Fruit fly (Drosophila melanogaster) whole organism, embryonic: Measurements from ENCODE around the gene CG31809.

Source experiments
- BEAF-32 ChIP-seq: fragments of 200-800 bp; sonication (Bioruptor generic); optimal IDR thresholded peaks from 3 replicates; lab custom pipeline; 2017; ENCODE audit warnings: missing biosample characterization, missing genetic modification characterization, mild to moderate bottlenecking, moderate library complexity, missing genetic modification reagents
- CG11504 ChIP-seq: fragments of 200-800 bp; sonication (Bioruptor generic); optimal IDR thresholded peaks from 3 replicates; lab custom pipeline; 2019; ENCODE audit warnings: missing biosample characterization, mild to moderate bottlenecking, missing genetic modification characterization, moderate library complexity
- CG12071 ChIP-seq: fragments of 200-800 bp; sonication (Bioruptor generic); optimal IDR thresholded peaks from 3 replicates; lab custom pipeline; 2018; ENCODE audit warnings: missing biosample characterization, mild to moderate bottlenecking, missing genetic modification characterization
- CG13123 ChIP-seq: fragments of 200-800 bp; sonication (Bioruptor generic); optimal IDR thresholded peaks from 2 replicates; lab custom pipeline; 2016; ENCODE audit warnings: missing biosample characterization, missing genetic modification characterization
- CG14710 ChIP-seq: fragments of 200-800 bp; sonication (Bioruptor generic); optimal IDR thresholded peaks from 3 replicates; lab custom pipeline; 2019; ENCODE audit warnings: missing biosample characterization, mild to moderate bottlenecking, missing genetic modification characterization, moderate library complexity
- CG15601 ChIP-seq: fragments of 200-800 bp; sonication (Bioruptor generic); optimal IDR thresholded peaks from 3 replicates; lab custom pipeline; 2019; ENCODE audit warnings: missing biosample characterization, mild to moderate bottlenecking, missing genetic modification characterization, moderate library complexity
- CG16813 ChIP-seq: fragments of 200-800 bp; sonication (Bioruptor generic); IDR thresholded peaks from 3 replicates; pipeline ENCODE4 v1.3.6; 2022; ENCODE audit warnings: missing biosample characterization, missing genetic modification characterization; ENCODE audit not compliant: partially characterized antibody
- CG1792 ChIP-seq: fragments of 200-800 bp; sonication (Bioruptor generic); optimal IDR thresholded peaks from 2 replicates; lab custom pipeline; 2016; ENCODE audit warnings: missing biosample characterization, missing genetic modification characterization
- CG2116 ChIP-seq: fragments of 200-800 bp; sonication (Bioruptor generic); optimal IDR thresholded peaks from 3 replicates; lab custom pipeline; 2018; ENCODE audit warnings: missing biosample characterization, mild to moderate bottlenecking, missing genetic modification characterization
- CG2129 ChIP-seq: fragments of 200-800 bp; sonication (Bioruptor generic); IDR thresholded peaks from 2 replicates; pipeline ENCODE4 v1.3.6; 2022; ENCODE audit warnings: missing biosample characterization, missing genetic modification characterization; ENCODE audit not compliant: partially characterized antibody
- CG2712 ChIP-seq: fragments of 200-800 bp; optimal IDR thresholded peaks from 3 replicates; lab custom pipeline; 2019; ENCODE audit warnings: missing biosample characterization, mild to moderate bottlenecking, missing genetic modification characterization, moderate library complexity
- CG31365 ChIP-seq: fragments of 200-800 bp; sonication (Bioruptor generic); optimal IDR thresholded peaks from 2 replicates; lab custom pipeline; 2018; ENCODE audit warnings: missing biosample characterization, mild to moderate bottlenecking, missing genetic modification characterization
- CG32767 ChIP-seq: fragments of 200-800 bp; sonication (Bioruptor generic); IDR thresholded peaks from 2 replicates; pipeline ENCODE4 v1.3.6; 2022; ENCODE audit warnings: missing biosample characterization, missing genetic modification characterization
- CG3838 ChIP-seq: fragments of 200-800 bp; sonication (Bioruptor generic); optimal IDR thresholded peaks from 3 replicates; lab custom pipeline; 2016; ENCODE audit warnings: missing biosample characterization, missing genetic modification characterization
- CG3995 ChIP-seq: fragments of 200-800 bp; sonication (Bioruptor generic); optimal IDR thresholded peaks from 3 replicates; lab custom pipeline; 2016; ENCODE audit warnings: missing biosample characterization, missing genetic modification characterization
- CG4424 ChIP-seq: fragments of 200-800 bp; sonication (Bioruptor generic); optimal IDR thresholded peaks from 3 replicates; lab custom pipeline; 2016; ENCODE audit warnings: missing biosample characterization, missing genetic modification characterization
- CG4617 ChIP-seq: fragments of 200-800 bp; sonication (Bioruptor generic); optimal IDR thresholded peaks from 3 replicates; lab custom pipeline; 2016; ENCODE audit warnings: missing biosample characterization, missing genetic modification characterization, borderline replicate concordance
- CG6791 ChIP-seq: fragments of 200-800 bp; sonication (Bioruptor generic); IDR thresholded peaks from 3 replicates; pipeline ENCODE4 v1.3.6; 2022; ENCODE audit warnings: missing biosample characterization, missing genetic modification characterization; ENCODE audit not compliant: partially characterized antibody
- CG6854 ChIP-seq: fragments of 200-800 bp; sonication (Bioruptor generic); optimal IDR thresholded peaks from 3 replicates; lab custom pipeline; 2017; ENCODE audit warnings: missing biosample characterization, mild to moderate bottlenecking, missing genetic modification characterization
- CG7963 ChIP-seq: fragments of 200-800 bp; sonication (Bioruptor generic); IDR thresholded peaks from 3 replicates; pipeline ENCODE4 v1.3.6; 2022; ENCODE audit warnings: missing biosample characterization, missing genetic modification characterization; ENCODE audit not compliant: partially characterized antibody
- CG8924 ChIP-seq: fragments of 200-800 bp; optimal IDR thresholded peaks from 3 replicates; lab custom pipeline; 2019; ENCODE audit warnings: missing biosample characterization, mild to moderate bottlenecking, missing genetic modification characterization, moderate library complexity
- Dp ChIP-seq: fragments of 200-800 bp; sonication (Bioruptor generic); optimal IDR thresholded peaks from 2 replicates; lab custom pipeline; 2018; ENCODE audit warnings: missing biosample characterization, mild to moderate bottlenecking, missing genetic modification characterization, moderate library complexity
- H2.0 ChIP-seq: fragments of 200-800 bp; sonication (Bioruptor generic); IDR thresholded peaks from 2 replicates; pipeline ENCODE4 v1.3.6; 2022; ENCODE audit warnings: missing biosample characterization, missing genetic modification characterization
- HLH4C ChIP-seq: fragments of 200-800 bp; sonication (Bioruptor generic); IDR thresholded peaks from 3 replicates; pipeline ENCODE4 v1.3.6; 2022; ENCODE audit warnings: missing biosample characterization, missing genetic modification characterization; ENCODE audit not compliant: partially characterized antibody
- Hsf ChIP-seq: fragments of 200-800 bp; sonication (Bioruptor generic); optimal IDR thresholded peaks from 3 replicates; lab custom pipeline; 2016; ENCODE audit warnings: missing biosample characterization, missing genetic modification characterization
- MBD-R2 ChIP-seq: fragments of 200-800 bp; sonication (Bioruptor generic); IDR thresholded peaks from 2 replicates; pipeline ENCODE4 v1.3.6; 2022; ENCODE audit warnings: missing biosample characterization, missing genetic modification characterization
- MESR4 ChIP-seq: fragments of 200-800 bp; sonication (Bioruptor generic); optimal IDR thresholded peaks from 2 replicates; lab custom pipeline; 2018; ENCODE audit warnings: missing biosample characterization, mild to moderate bottlenecking, missing genetic modification characterization, moderate library complexity
- Myb ChIP-seq: fragments of 200-800 bp; sonication (Bioruptor generic); optimal IDR thresholded peaks from 2 replicates; lab custom pipeline; 2016; ENCODE audit warnings: missing biosample characterization, missing genetic modification characterization
- Scr ChIP-seq: fragments of 200-800 bp; sonication (Bioruptor generic); IDR thresholded peaks from 2 replicates; pipeline ENCODE4 v1.3.6; 2022; ENCODE audit warnings: missing biosample characterization, missing genetic modification characterization; ENCODE audit not compliant: partially characterized antibody
- Sin3A ChIP-seq: fragments of >200 bp; optimal IDR thresholded peaks from 2 replicates; lab custom pipeline; 2018
- chm ChIP-seq: fragments of 200-800 bp; sonication (Bioruptor generic); IDR thresholded peaks from 2 replicates; pipeline ENCODE4 v1.3.6; 2022; ENCODE audit warnings: missing biosample characterization, missing genetic modification characterization
- fd96Cb ChIP-seq: fragments of 200-800 bp; sonication (Bioruptor generic); optimal IDR thresholded peaks from 2 replicates; lab custom pipeline; 2018; ENCODE audit warnings: missing biosample characterization, mild to moderate bottlenecking, missing genetic modification characterization, moderate library complexity
- hbn ChIP-seq: fragments of 200-800 bp; sonication (Bioruptor generic); IDR thresholded peaks from 2 replicates; pipeline ENCODE4 v1.3.6; 2022; ENCODE audit warnings: missing biosample characterization, missing genetic modification characterization; ENCODE audit not compliant: partially characterized antibody
- insv ChIP-seq, 2 experiments: fragments of 200-800 bp; sonication (Bioruptor generic); optimal IDR thresholded peaks; 3 replicates each; lab custom pipeline; 2016 to 2018; ENCODE audit warnings: missing biosample characterization in 2 of 2, missing genetic modification characterization in 2 of 2
- kah ChIP-seq: fragments of 200-800 bp; sonication (Bioruptor generic); optimal IDR thresholded peaks from 2 replicates; lab custom pipeline; 2018; ENCODE audit warnings: missing biosample characterization, mild to moderate bottlenecking, missing genetic modification characterization
- kay ChIP-seq: fragments of 200-800 bp; sonication (Bioruptor generic); optimal IDR thresholded peaks from 2 replicates; lab custom pipeline; 2016; ENCODE audit warnings: missing biosample characterization, missing genetic modification characterization
- knrl ChIP-seq: fragments of 200-800 bp; sonication (Bioruptor generic); IDR thresholded peaks from 3 replicates; pipeline ENCODE4 v1.3.6; 2022; ENCODE audit warnings: missing biosample characterization, missing genetic modification characterization; ENCODE audit not compliant: partially characterized antibody
- nerfin-1 ChIP-seq: fragments of 200-800 bp; sonication (Bioruptor generic); optimal IDR thresholded peaks from 3 replicates; lab custom pipeline; 2019; ENCODE audit warnings: missing biosample characterization, mild to moderate bottlenecking, missing genetic modification characterization, moderate library complexity
- pzg ChIP-seq: fragments of 200-800 bp; sonication (Bioruptor generic); optimal IDR thresholded peaks from 3 replicates; lab custom pipeline; 2018; ENCODE audit warnings: missing biosample characterization, mild to moderate bottlenecking, missing genetic modification characterization, moderate library complexity
- repo ChIP-seq: fragments of 200-800 bp; sonication (Bioruptor generic); optimal IDR thresholded peaks from 2 replicates; lab custom pipeline; 2016; ENCODE audit warnings: missing biosample characterization, missing genetic modification characterization
- sens ChIP-seq: fragments of 200-800 bp; sonication (Bioruptor generic); peaks from one replicate; lab custom pipeline; 2016; ENCODE audit warnings: missing biosample characterization, missing genetic modification characterization
- stwl ChIP-seq: fragments of 200-800 bp; sonication (Bioruptor generic); optimal IDR thresholded peaks from 3 replicates; lab custom pipeline; 2018; ENCODE audit warnings: missing biosample characterization, mild to moderate bottlenecking, missing genetic modification characterization, moderate library complexity
- tap ChIP-seq: fragments of 200-800 bp; optimal IDR thresholded peaks from 3 replicates; lab custom pipeline; 2019; ENCODE audit warnings: missing biosample characterization, mild to moderate bottlenecking, missing genetic modification characterization, moderate library complexity
- trem ChIP-seq: fragments of 200-800 bp; optimal IDR thresholded peaks from 3 replicates; lab custom pipeline; 2019; ENCODE audit warnings: missing biosample characterization, mild to moderate bottlenecking, missing genetic modification characterization, moderate library complexity
- usp ChIP-seq: fragments of >200 bp; optimal IDR thresholded peaks from 2 replicates; lab custom pipeline; 2017; ENCODE audit warnings: missing biosample characterization, missing genetic modification characterization
- vnd ChIP-seq: fragments of 200-800 bp; sonication (Bioruptor generic); IDR thresholded peaks from 3 replicates; pipeline ENCODE4 v1.3.6; 2022; ENCODE audit warnings: missing biosample characterization, missing genetic modification characterization; ENCODE audit not compliant: partially characterized antibody

The CG31809 gene

DNA sequence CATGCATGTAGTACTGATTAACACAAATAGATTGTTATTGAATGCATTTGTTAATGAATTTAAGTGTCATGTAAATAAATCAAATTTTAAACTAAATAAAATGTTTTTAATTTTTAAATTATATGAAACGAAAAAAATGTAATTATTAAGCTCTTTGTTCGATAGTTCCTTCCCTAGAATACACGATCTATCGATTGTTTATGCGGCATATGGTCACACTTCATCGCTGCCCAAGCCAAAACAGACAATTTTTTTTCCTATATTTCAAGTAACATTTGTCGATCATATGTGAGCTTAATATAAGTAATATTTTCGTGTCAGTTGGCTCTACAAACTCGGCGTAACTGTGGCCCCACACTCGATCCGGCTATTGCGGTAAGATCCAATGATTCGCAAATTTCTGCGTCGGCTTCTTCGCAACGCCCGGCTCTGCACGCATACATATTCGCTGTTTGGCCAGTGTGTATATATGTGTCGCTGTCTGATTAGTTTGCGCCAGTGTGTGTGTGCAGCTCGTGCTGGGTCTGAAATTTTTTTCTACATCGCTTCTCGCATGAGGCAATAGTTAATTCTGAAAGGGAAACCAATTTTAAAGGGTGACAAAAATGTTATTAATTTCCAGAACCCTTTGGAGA lies 31.5 kb downstream of the CG31809 start, which contains the start of gene AspRS-m (continued):
- peak; percentile 24 for TF ChIP-seq Hsf (GFP tag; lab: Kevin White, UChicago)
- no peak for TF ChIP-seq CG2712 (tag; lab: Kevin White, UChicago)
- TF ChIP-seq CG4424 (GFP tag; lab: Kevin White, UChicago), result peak; percentile 3
- TF ChIP-seq CG4617 (GFP tag; lab: Kevin White, UChicago), result peak; percentile 33
- TF ChIP-seq CG2116, result peak; percentile 45
- no peak for TF ChIP-seq CG12071 (GFP tag; lab: Kevin White, UChicago)
- TF ChIP-seq CG3995 (GFP tag; lab: Kevin White, UChicago), result peak; percentile 7
- TF ChIP-seq H2.0 (GFP tag; lab: Robert Waterston, UW), result peak; percentile 20; the same call in 1 of the 2 replicates
- TF ChIP-seq chm (GFP tag; lab: Robert Waterston, UW), result no peak
- peak; percentile 77 for TF ChIP-seq MBD-R2 (GFP tag; lab: Robert Waterston, UW)

DNA sequence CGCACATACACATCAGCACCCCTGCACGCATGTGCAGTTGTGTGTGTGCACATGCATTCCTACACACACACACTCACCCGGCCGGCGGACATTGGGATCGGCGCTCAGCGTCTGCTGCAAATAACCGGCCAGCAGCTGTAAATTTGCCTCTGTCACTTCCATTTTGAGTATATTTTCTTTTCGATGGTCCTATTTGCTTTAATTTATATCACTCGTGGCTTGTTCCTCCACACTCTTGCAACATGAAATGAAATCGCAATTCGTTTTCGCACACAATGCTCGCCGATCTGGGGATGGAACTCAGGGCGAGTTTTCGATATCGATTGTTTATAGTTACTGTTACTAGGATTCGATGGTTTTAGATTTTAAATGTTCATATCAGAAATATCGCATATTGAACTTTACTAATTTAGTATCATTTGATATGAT lies 33.6 kb downstream of the CG31809 start, which contains the start of gene Cse1:
Cse1 (minus strand) TSS at position 303 of the 429 bp plus-strand sequence.
- TF ChIP-seq CG8924 (tag; lab: Kevin White, UChicago), result no peak
- TF ChIP-seq knrl (GFP tag; lab: Robert Waterston, UW), result peak; percentile 68
- TF ChIP-seq CG15601 (tag; lab: Kevin White, UChicago), result no peak
- peak; percentile 71 for TF ChIP-seq BEAF-32 (GFP tag; lab: Kevin White, UChicago)
- peak; percentile 72 for TF ChIP-seq CG16813 (GFP tag; lab: Robert Waterston, UW)
- TF ChIP-seq CG6791 (GFP tag; lab: Robert Waterston, UW), result 0 out of 3 replicates have a peak, but pooled peaks have one; percentile 49
- TF ChIP-seq CG3995 (GFP tag; lab: Kevin White, UChicago), result peak; percentile 56
- peak; percentile 50 for TF ChIP-seq HLH4C (GFP tag; lab: Robert Waterston, UW)
- no peak for TF ChIP-seq kay
- TF ChIP-seq CG2116, result peak; percentile 23
- peak; percentile 98 for TF ChIP-seq nerfin-1 (tag; lab: Kevin White, UChicago)
- TF ChIP-seq insv (GFP tag; optimal IDR thresholded peaks at IDR 0.05; lab: Kevin White, UChicago), result peak in 1 of 2 experiments; percentile 34
- peak; percentile 14 for TF ChIP-seq trem (tag; lab: Kevin White, UChicago)
- peak; percentile 38 for TF ChIP-seq sens (GFP tag; lab: Kevin White, UChicago)
- no peak for TF ChIP-seq CG11504 (tag; lab: Kevin White, UChicago)
- no peak for TF ChIP-seq CG13123 (GFP tag; lab: Kevin White, UChicago)
- peak; percentile 59; the same call in 2 of the 3 replicates for TF ChIP-seq CG7963 (GFP tag; lab: Robert Waterston, UW)
- no peak for TF ChIP-seq CG31365 (tag; lab: Kevin White, UChicago)
- TF ChIP-seq hbn (GFP tag; lab: Robert Waterston, UW), result 0 out of 2 replicates have a peak, but pooled peaks have one; percentile 39
- TF ChIP-seq usp (GFP tag; lab: Kevin White, UChicago), result no peak
- TF ChIP-seq Myb, result peak; percentile 12
- TF ChIP-seq tap (tag; lab: Kevin White, UChicago), result no peak
- no peak for TF ChIP-seq CG1792 (GFP tag; lab: Kevin White, UChicago)
- peak; percentile 23 for TF ChIP-seq Dp (GFP tag; lab: Kevin White, UChicago)
- TF ChIP-seq CG3838, result no peak
- peak; percentile 68 for TF ChIP-seq Sin3A (lab: Kevin White, UChicago)
- TF ChIP-seq Scr, result peak; percentile 78
- TF ChIP-seq CG32767, result no peak
- peak; percentile 16 for TF ChIP-seq CG14710 (tag; lab: Kevin White, UChicago)
- no peak for TF ChIP-seq fd96Cb (tag; lab: Kevin White, UChicago)
- TF ChIP-seq CG6854, result no peak
- TF ChIP-seq repo (GFP tag; lab: Kevin White, UChicago), result no peak
- peak; percentile 56 for TF ChIP-seq CG2129 (GFP tag; lab: Robert Waterston, UW)
- peak; percentile 6 for TF ChIP-seq stwl (tag; lab: Kevin White, UChicago)
- no peak for TF ChIP-seq kah (GFP tag; lab: Kevin White, UChicago)
- 0 out of 3 replicates have a peak, but pooled peaks have one; percentile 27 for TF ChIP-seq vnd
- TF ChIP-seq MESR4 (GFP tag; lab: Kevin White, UChicago), result peak; percentile 20
- TF ChIP-seq pzg (GFP tag; lab: Kevin White, UChicago), result peak; percentile 34
